Fruit fly (Drosophila melanogaster): Measurements from ENCODE around the gene sbm.
A peak's percentile ranks its signal among the peaks of the same experiment; 100 is the strongest.

sbm gene

dm6 chrX:14634696-14635095, 32.3 kb upstream of the sbm start (continued):
- TF ChIP-seq Rfx (GFP tag; IDR thresholded peaks at IDR 0.05) (no peak; the same call in 1 of the 2 replicates), pros (GFP tag; optimal IDR thresholded peaks at IDR 0.05) (no peak), Side (GFP tag; optimal IDR thresholded peaks at IDR 0.05) (no peak), CG7271 (tag; optimal IDR thresholded peaks at IDR 0.05) (no peak), Sox102F (GFP tag; optimal IDR thresholded peaks at IDR 0.05) (peak; percentile 67), dmrt11E (tag; optimal IDR thresholded peaks at IDR 0.05) (peak; percentile 5), Gug (GFP tag; IDR thresholded peaks at IDR 0.05) (no peak), tup (GFP tag; optimal IDR thresholded peaks at IDR 0.05) (no peak), Doc3 (GFP tag; IDR thresholded peaks at IDR 0.05; ENCODE audit: partially characterized antibody) (no peak), Dip3 (GFP tag; optimal IDR thresholded peaks at IDR 0.05) (no peak), CG14014 (GFP tag; IDR thresholded peaks at IDR 0.05) (peak; percentile 20; the same call in 1 of the 2 replicates), Atf6 (GFP tag; IDR thresholded peaks at IDR 0.05) (no peak), cas (GFP tag; IDR thresholded peaks at IDR 0.05) (no peak), bigmax (GFP tag; optimal IDR thresholded peaks at IDR 0.05) (no peak), grau (tag; optimal IDR thresholded peaks at IDR 0.05) (peak; percentile 62), kni (GFP tag; optimal IDR thresholded peaks at IDR 0.05) (no peak), Asciz (GFP tag; optimal IDR thresholded peaks at IDR 0.05) (peak; percentile 56), CG8924 (tag; optimal IDR thresholded peaks at IDR 0.05) (peak; percentile 61), H15 (GFP tag; IDR thresholded peaks at IDR 0.05) (0 out of 3 replicates have a peak, but pooled peaks have one; percentile 51), maf-S (GFP tag; optimal IDR thresholded peaks at IDR 0.05) (no peak), Antp (GFP tag; optimal IDR thresholded peaks at IDR 0.05) (no peak), CG14667 (GFP tag; IDR thresholded peaks at IDR 0.05) (no peak), exex (tag; optimal IDR thresholded peaks at IDR 0.05) (no peak), sr (GFP tag; IDR thresholded peaks at IDR 0.05) (no peak), NC2α (GFP tag; optimal IDR thresholded peaks at IDR 0.05) (no peak), croc (GFP tag; conservative IDR thresholded peaks at IDR 0.05) (0 out of 3 replicates have a peak, but pooled peaks have one; percentile 13), pnt (GFP tag; optimal IDR thresholded peaks at IDR 0.05) (no peak), ems (GFP tag; optimal IDR thresholded peaks at IDR 0.05) (peak; percentile 20), knrl (GFP tag; IDR thresholded peaks at IDR 0.05; ENCODE audit: partially characterized antibody) (no peak), ewg (GFP tag; optimal IDR thresholded peaks at IDR 0.05) (no peak), peb (GFP tag; IDR thresholded peaks at IDR 0.05) (peak; percentile 44; the same call in 1 of the 2 replicates), H2.0 (GFP tag; IDR thresholded peaks at IDR 0.05) (peak; percentile 64), CG3163 (GFP tag; optimal IDR thresholded peaks at IDR 0.05) (no peak), dan (GFP tag; IDR thresholded peaks at IDR 0.05) (no peak), mirr (GFP tag; optimal IDR thresholded peaks at IDR 0.05) (no peak), Nf-YC (tag; optimal IDR thresholded peaks at IDR 0.05) (no peak), CG2199 (GFP tag; IDR thresholded peaks at IDR 0.05) (no peak), dysf (GFP tag; IDR thresholded peaks at IDR 0.05) (peak; percentile 55), sob (GFP tag; IDR thresholded peaks at IDR 0.05) (no peak), CG13424 (tag; optimal IDR thresholded peaks at IDR 0.05) (peak; percentile 75), CG17612 (GFP tag; IDR thresholded peaks at IDR 0.05) (no peak), nerfin-2 (GFP tag; IDR thresholded peaks at IDR 0.05; ENCODE audit: partially characterized antibody) (no peak), CG3065 (GFP tag; optimal IDR thresholded peaks at IDR 0.05) (no peak), lilli (GFP tag; optimal IDR thresholded peaks at IDR 0.05) (no peak), CG11085 (GFP tag; IDR thresholded peaks at IDR 0.05) (no peak), CG8281 (tag; optimal IDR thresholded peaks at IDR 0.05) (no peak), Dip2 (GFP tag; IDR thresholded peaks at IDR 0.05) (no peak), zen (tag; optimal IDR thresholded peaks at IDR 0.05) (no peak), tgo (GFP tag; IDR thresholded peaks at IDR 0.05) (peak; percentile 16; the same call in 2 of the 3 replicates), CG3838 (GFP tag; optimal IDR thresholded peaks at IDR 0.05) (no peak), abd-A (tag; optimal IDR thresholded peaks at IDR 0.05) (no peak), CG8388 (GFP tag; optimal IDR thresholded peaks at IDR 0.05) (peak; percentile 28)
